Worm (Caenorhabditis elegans) whole organism, L3 larva: ENCODE data around the gene srw-34.

Experiments
- R02D3.7 ChIP-seq: fragments of 150-350 bp; optimal IDR thresholded peaks from 2 replicates; lab custom pipeline; 2014; ENCODE audit warnings: missing biosample characterization, missing genetic modification characterization
- aly-2 ChIP-seq: fragments of 150-350 bp; optimal IDR thresholded peaks from 2 replicates; lab custom pipeline; 2014; ENCODE audit warnings: missing biosample characterization, missing genetic modification characterization
- ama-1 ChIP-seq: fragments of 150-350 bp; optimal IDR thresholded peaks from 2 replicates; lab custom pipeline; 2018
- ceh-16 ChIP-seq: sonication (generic microtip); optimal IDR thresholded peaks from 2 replicates; lab custom pipeline; 2017; ENCODE audit warnings: missing biosample characterization, missing genetic modification characterization
- ceh-28 ChIP-seq: fragments of 150-350 bp; optimal IDR thresholded peaks from 2 replicates; lab custom pipeline; 2014; ENCODE audit warnings: missing biosample characterization, missing genetic modification reagents, missing genetic modification characterization
- ceh-82 ChIP-seq: fragments of 150-350 bp; optimal IDR thresholded peaks from 2 replicates; lab custom pipeline; 2014; ENCODE audit warnings: missing biosample characterization, missing genetic modification characterization
- ceh-9 ChIP-seq: sonication (generic microtip); optimal IDR thresholded peaks from 2 replicates; lab custom pipeline; 2018; ENCODE audit warnings: missing biosample characterization, missing genetic modification characterization
- daf-12 ChIP-seq: fragments of 150-350 bp; optimal IDR thresholded peaks from 2 replicates; lab custom pipeline; 2014; ENCODE audit warnings: missing biosample characterization, missing genetic modification reagents, missing genetic modification characterization
- egl-27 ChIP-seq: sonication (generic microtip); optimal IDR thresholded peaks from 4 replicates; lab custom pipeline; 2017; ENCODE audit warnings: missing biosample characterization, missing genetic modification reagents, missing genetic modification characterization
- egl-5 ChIP-seq: fragments of 150-350 bp; optimal IDR thresholded peaks from 2 replicates; lab custom pipeline; 2017; ENCODE audit warnings: missing biosample characterization, missing genetic modification reagents, missing genetic modification characterization, inconsistent platforms
- elt-1 ChIP-seq: fragments of 150-350 bp; optimal IDR thresholded peaks from 2 replicates; lab custom pipeline; 2014; ENCODE audit warnings: missing biosample characterization, missing genetic modification characterization
- elt-3 ChIP-seq, 3 experiments: fragments of 150-350 bp in 1 of 3; sonication (generic microtip) in 2 of 3; optimal IDR thresholded peaks; 2 replicates in 2 of 3; 4 replicates in 1 of 3; lab custom pipeline; 2014 to 2017; ENCODE audit warnings: missing biosample characterization in 3 of 3, missing genetic modification characterization in 3 of 3
- eor-1 ChIP-seq, 2 experiments: fragments of 150-350 bp; optimal IDR thresholded peaks; 2 replicates each; lab custom pipeline; 2014 to 2018; ENCODE audit warnings: missing biosample characterization in 2 of 2, missing genetic modification characterization in 2 of 2
- fkh-10 ChIP-seq: sonication (generic microtip); optimal IDR thresholded peaks from 2 replicates; lab custom pipeline; 2017; ENCODE audit warnings: missing biosample characterization, missing genetic modification reagents, missing genetic modification characterization
- fkh-2 ChIP-seq: fragments of 150-350 bp; optimal IDR thresholded peaks from 2 replicates; lab custom pipeline; 2014; ENCODE audit warnings: missing biosample characterization, missing genetic modification reagents, missing genetic modification characterization
- jun-1 ChIP-seq: fragments of 150-350 bp; optimal IDR thresholded peaks from 2 replicates; lab custom pipeline; 2014; ENCODE audit warnings: missing biosample characterization, missing genetic modification reagents, missing genetic modification characterization
- lsy-12 ChIP-seq: sonication (generic microtip); optimal IDR thresholded peaks from 2 replicates; lab custom pipeline; 2016; ENCODE audit warnings: mild to moderate bottlenecking, missing genetic modification characterization, missing compliant biosample characterization
- mml-1 ChIP-seq: fragments of 150-350 bp; sonication (generic microtip); optimal IDR thresholded peaks from 3 replicates; lab custom pipeline; 2014; ENCODE audit warnings: missing biosample characterization, missing genetic modification characterization
- nhr-11 ChIP-seq: fragments of 150-350 bp; optimal IDR thresholded peaks from 2 replicates; lab custom pipeline; 2014; ENCODE audit warnings: missing biosample characterization, missing genetic modification characterization
- nhr-12 ChIP-seq: fragments of 150-350 bp; optimal IDR thresholded peaks from 2 replicates; lab custom pipeline; 2014; ENCODE audit warnings: missing biosample characterization, missing genetic modification characterization
- nhr-23 ChIP-seq: fragments of 150-350 bp; optimal IDR thresholded peaks from 2 replicates; lab custom pipeline; 2014; ENCODE audit warnings: missing biosample characterization, missing genetic modification reagents, missing genetic modification characterization
- nhr-25 ChIP-seq: sonication (generic microtip); optimal IDR thresholded peaks from 2 replicates; lab custom pipeline; 2017; ENCODE audit warnings: missing biosample characterization, missing genetic modification characterization
- nhr-28 ChIP-seq: fragments of 150-350 bp; optimal IDR thresholded peaks from 2 replicates; lab custom pipeline; 2014; ENCODE audit warnings: missing biosample characterization, missing genetic modification characterization
- nhr-43 ChIP-seq: sonication (generic microtip); optimal IDR thresholded peaks from 2 replicates; lab custom pipeline; 2016; ENCODE audit warnings: mild to moderate bottlenecking, missing genetic modification characterization, missing compliant biosample characterization; ENCODE audit not compliant: poor library complexity, severe bottlenecking
- nhr-77 ChIP-seq: fragments of 150-350 bp; optimal IDR thresholded peaks from 2 replicates; lab custom pipeline; 2014; ENCODE audit warnings: missing biosample characterization, missing genetic modification characterization
- pha-4 ChIP-seq: fragments of 150-350 bp; optimal IDR thresholded peaks from 2 replicates; lab custom pipeline; 2014; ENCODE audit warnings: missing biosample characterization, missing genetic modification reagents, missing genetic modification characterization
- pqm-1 ChIP-seq: fragments of 150-350 bp; optimal IDR thresholded peaks from 2 replicates; lab custom pipeline; 2017; ENCODE audit warnings: missing biosample characterization, missing genetic modification characterization, inconsistent platforms
- skn-1 ChIP-seq: fragments of 150-350 bp; optimal IDR thresholded peaks from 2 replicates; lab custom pipeline; 2014; ENCODE audit warnings: missing biosample characterization, missing genetic modification characterization
- snpc-4 ChIP-seq: fragments of 150-350 bp; optimal IDR thresholded peaks from 2 replicates; lab custom pipeline; 2014; ENCODE audit warnings: missing biosample characterization, missing genetic modification characterization
- tbx-2 ChIP-seq: sonication (generic microtip); optimal IDR thresholded peaks from 2 replicates; lab custom pipeline; 2016; ENCODE audit warnings: mild to moderate bottlenecking, missing genetic modification characterization, missing compliant biosample characterization
- zag-1 ChIP-seq: fragments of 150-350 bp; optimal IDR thresholded peaks from 2 replicates; lab custom pipeline; 2014; ENCODE audit warnings: missing biosample characterization, missing genetic modification characterization
- ztf-11 ChIP-seq: fragments of 150-350 bp; optimal IDR thresholded peaks from 2 replicates; lab custom pipeline; 2014; ENCODE audit warnings: missing biosample characterization, missing genetic modification characterization

The srw-34 gene

ce11 chrV:16480919-16481630 is 41.1 kb downstream of the srw-34 start, which contains the start of the genes F57E7.4 and spig-6:
Gene F57E7.4 (minus strand): TSS chrV:16481019.
Gene spig-6 (plus strand): TSS chrV:16481580.
- TF ChIP-seq pqm-1 (no peak), nhr-28 (tag; lab: Kevin White, UChicago) (no peak), ceh-9 (tag; lab: Kevin White, UChicago) (no peak), pha-4 (tag; lab: Kevin White, UChicago) (no peak), ceh-28 (no peak), aly-2 (tag; lab: Kevin White, UChicago) (no peak), fkh-2 (no peak), R02D3.7 (tag; lab: Kevin White, UChicago) (no peak), daf-12 (tag; lab: Kevin White, UChicago) (no peak), eor-1 (tag; optimal IDR thresholded peaks at IDR 0.05; lab: Kevin White, UChicago) (no peak), ztf-11 (tag; lab: Kevin White, UChicago) (no peak), elt-3 (tag; optimal IDR thresholded peaks at IDR 0.05; lab: Kevin White, UChicago) (no peak), nhr-77 (tag; lab: Kevin White, UChicago) (no peak), nhr-25 (no peak), nhr-23 (tag; lab: Kevin White, UChicago) (no peak)

- TF ChIP-seq skn-1 (tag; lab: Kevin White, UChicago) (no peak), egl-27 (no peak), nhr-23 (tag; lab: Kevin White, UChicago) (no peak), jun-1 (tag; lab: Kevin White, UChicago) (no peak), nhr-25 (no peak), nhr-28 (tag; lab: Kevin White, UChicago) (no peak), snpc-4 (tag; lab: Kevin White, UChicago) (no peak), elt-1 (tag; lab: Kevin White, UChicago) (no peak), zag-1 (tag; lab: Kevin White, UChicago) (no peak), tbx-2 (tag; lab: Kevin White, UChicago) (no peak), fkh-10 (GFP tag; lab: Kevin White, UChicago) (no peak), nhr-11 (tag; lab: Kevin White, UChicago) (no peak), ztf-11 (tag; lab: Kevin White, UChicago) (no peak)
Observed at ce11 chrV:16479275-16479674, 42.9 kb downstream of the srw-34 start, which contains the start of gene T08G3.11. Gene T08G3.11 (minus strand): TSS chrV:16479375.

ce11 chrV:16471995-16472563 is 50.1 kb downstream of the srw-34 start, which contains the start of gene srw-35:
Gene srw-35 (plus strand): TSS chrV:16472513.
- TF ChIP-seq egl-5 (tag; lab: Kevin White, UChicago) (no peak), ceh-16 (tag; lab: Kevin White, UChicago) (no peak), nhr-43 (tag; lab: Kevin White, UChicago) (no peak), nhr-28 (tag; lab: Kevin White, UChicago) (no peak), ceh-82 (tag; lab: Kevin White, UChicago) (no peak), lsy-12 (tag; lab: Kevin White, UChicago) (no peak), nhr-12 (tag; lab: Kevin White, UChicago) (no peak), mml-1 (tag; lab: Kevin White, UChicago) (no peak), ama-1 (lab: Kevin White, UChicago) (no peak), fkh-2 (no peak), tbx-2 (tag; lab: Kevin White, UChicago) (no peak)
- TF ChIP-seq, all 47 proteins: peak for 0

ce11 chrV:16470916-16471315 is 51.2 kb downstream of the srw-34 start, which contains the start of gene srh-138:
Gene srh-138 (minus strand): TSS chrV:16471016.
- no peak for TF ChIP-seq elt-1 (tag; lab: Kevin White, UChicago)
